Fruit fly (Drosophila melanogaster) whole organism, embryonic: ENCODE data around the gene sick.

Source experiments
- Aef1 ChIP-seq: fragments of 200-800 bp; sonication (Bioruptor generic); IDR thresholded peaks from 3 replicates; pipeline ENCODE4 v1.3.6; 2022; ENCODE audit warnings: missing biosample characterization, missing genetic modification characterization
- Blimp-1 ChIP-seq: fragments of 200-800 bp; sonication (Bioruptor generic); optimal IDR thresholded peaks from 3 replicates; lab custom pipeline; 2018; ENCODE audit warnings: missing biosample characterization, missing genetic modification characterization, mild to moderate bottlenecking, moderate library complexity, missing genetic modification reagents
- CG1024 ChIP-seq: fragments of 200-800 bp; sonication (Bioruptor generic); IDR thresholded peaks from 2 replicates; pipeline ENCODE4 v1.3.6; 2022; ENCODE audit warnings: missing biosample characterization, missing genetic modification characterization
- CG10462 ChIP-seq: fragments of 200-800 bp; sonication (Bioruptor generic); optimal IDR thresholded peaks from 2 replicates; lab custom pipeline; 2016; ENCODE audit warnings: missing biosample characterization, missing genetic modification characterization
- CG11247 ChIP-seq: fragments of 200-800 bp; sonication (Bioruptor generic); IDR thresholded peaks from 2 replicates; pipeline ENCODE4 v1.3.6; 2022; ENCODE audit warnings: missing biosample characterization, missing genetic modification characterization
- CG12391 ChIP-seq: fragments of 200-800 bp; sonication (Bioruptor generic); optimal IDR thresholded peaks from 3 replicates; lab custom pipeline; 2018; ENCODE audit warnings: missing biosample characterization, mild to moderate bottlenecking, missing genetic modification characterization, moderate library complexity
- CG13287 ChIP-seq: fragments of 200-800 bp; sonication (Bioruptor generic); IDR thresholded peaks from 2 replicates; pipeline ENCODE4 v1.3.6; 2022; ENCODE audit warnings: missing biosample characterization, missing genetic modification characterization; ENCODE audit not compliant: partially characterized antibody
- CG14050 ChIP-seq: fragments of 200-800 bp; sonication (Bioruptor generic); IDR thresholded peaks from 3 replicates; pipeline ENCODE4 v1.3.6; 2022; ENCODE audit warnings: missing biosample characterization, missing genetic modification characterization
- CG14667 ChIP-seq: fragments of 200-800 bp; sonication (Bioruptor generic); IDR thresholded peaks from 2 replicates; pipeline ENCODE4 v1.3.6; 2022; ENCODE audit warnings: missing biosample characterization, missing genetic modification characterization
- CG15514 ChIP-seq: fragments of 200-800 bp; sonication (Bioruptor generic); optimal IDR thresholded peaks from 3 replicates; lab custom pipeline; 2017; ENCODE audit warnings: missing biosample characterization, missing genetic modification characterization, mild to moderate bottlenecking, moderate library complexity, missing genetic modification reagents
- CG16813 ChIP-seq: fragments of 200-800 bp; sonication (Bioruptor generic); IDR thresholded peaks from 3 replicates; pipeline ENCODE4 v1.3.6; 2022; ENCODE audit warnings: missing biosample characterization, missing genetic modification characterization; ENCODE audit not compliant: partially characterized antibody
- CG17568 ChIP-seq: fragments of 200-800 bp; sonication (Bioruptor generic); optimal IDR thresholded peaks from 2 replicates; lab custom pipeline; 2018; ENCODE audit warnings: missing biosample characterization, mild to moderate bottlenecking, missing genetic modification characterization, moderate library complexity
- CG18262 ChIP-seq: fragments of 200-800 bp; optimal IDR thresholded peaks from 3 replicates; lab custom pipeline; 2019; ENCODE audit warnings: missing biosample characterization, mild to moderate bottlenecking, missing genetic modification characterization, moderate library complexity
- CG18599 ChIP-seq: fragments of 200-800 bp; sonication (Bioruptor generic); optimal IDR thresholded peaks from 3 replicates; lab custom pipeline; 2017; ENCODE audit warnings: missing biosample characterization, missing genetic modification characterization, mild to moderate bottlenecking, moderate library complexity, missing genetic modification reagents
- CG31365 ChIP-seq: fragments of 200-800 bp; sonication (Bioruptor generic); optimal IDR thresholded peaks from 2 replicates; lab custom pipeline; 2018; ENCODE audit warnings: missing biosample characterization, mild to moderate bottlenecking, missing genetic modification characterization
- CG32767 ChIP-seq: fragments of 200-800 bp; sonication (Bioruptor generic); IDR thresholded peaks from 2 replicates; pipeline ENCODE4 v1.3.6; 2022; ENCODE audit warnings: missing biosample characterization, missing genetic modification characterization
- CG7271 ChIP-seq: fragments of 200-800 bp; sonication (Bioruptor generic); optimal IDR thresholded peaks from 2 replicates; lab custom pipeline; 2018; ENCODE audit warnings: missing biosample characterization, mild to moderate bottlenecking, missing genetic modification characterization, moderate library complexity
- D ChIP-seq, 2 experiments: fragments of 200-800 bp in 1 of 2; fragments of >200 bp in 1 of 2; sonication (Bioruptor generic) in 1 of 2; optimal IDR thresholded peaks; 2 replicates in 1 of 2; 3 replicates in 1 of 2; lab custom pipeline; 2017; ENCODE audit warnings: mild to moderate bottlenecking in 1 of 2, missing biosample characterization in 1 of 2, missing genetic modification characterization in 1 of 2, missing genetic modification reagents in 1 of 2
- Dek ChIP-seq: fragments of 200-800 bp; sonication (Bioruptor generic); optimal IDR thresholded peaks from 3 replicates; lab custom pipeline; 2019; ENCODE audit warnings: missing biosample characterization, mild to moderate bottlenecking, missing genetic modification characterization, moderate library complexity
- Dll ChIP-seq: fragments of 200-800 bp; sonication (Bioruptor generic); IDR thresholded peaks from 4 replicates; pipeline ENCODE4 v1.3.6; 2022; ENCODE audit warnings: missing biosample characterization, missing genetic modification characterization; ENCODE audit not compliant: partially characterized antibody
- Dp ChIP-seq: fragments of 200-800 bp; sonication (Bioruptor generic); optimal IDR thresholded peaks from 2 replicates; lab custom pipeline; 2018; ENCODE audit warnings: missing biosample characterization, mild to moderate bottlenecking, missing genetic modification characterization, moderate library complexity
- Elba2 ChIP-seq: fragments of 200-800 bp; sonication (Bioruptor generic); optimal IDR thresholded peaks from 3 replicates; lab custom pipeline; 2016; ENCODE audit warnings: missing biosample characterization, missing genetic modification characterization
- Ets97D ChIP-seq: fragments of 200-800 bp; sonication (Bioruptor generic); optimal IDR thresholded peaks from 3 replicates; lab custom pipeline; 2016; ENCODE audit warnings: missing biosample characterization, missing genetic modification characterization
- Gsc ChIP-seq: fragments of 200-800 bp; sonication (Bioruptor generic); IDR thresholded peaks from 2 replicates; pipeline ENCODE4 v1.3.6; 2022; ENCODE audit warnings: missing biosample characterization, missing genetic modification characterization
- HmgZ ChIP-seq: fragments of 200-800 bp; sonication (Bioruptor generic); optimal IDR thresholded peaks from 2 replicates; lab custom pipeline; 2018; ENCODE audit warnings: missing biosample characterization, mild to moderate bottlenecking, missing genetic modification characterization
- Hr51 ChIP-seq, 2 experiments: fragments of 200-800 bp; sonication (Bioruptor generic); optimal IDR thresholded peaks; 2 replicates in 1 of 2; 3 replicates in 1 of 2; lab custom pipeline; 2016 to 2018; ENCODE audit warnings: missing biosample characterization in 2 of 2, missing genetic modification characterization in 2 of 2, mild to moderate bottlenecking in 1 of 2, moderate library complexity in 1 of 2
- Nf-YC ChIP-seq: fragments of 200-800 bp; optimal IDR thresholded peaks from 3 replicates; lab custom pipeline; 2019; ENCODE audit warnings: missing biosample characterization, mild to moderate bottlenecking, missing genetic modification characterization, moderate library complexity
- Side ChIP-seq: fragments of 200-800 bp; sonication (Bioruptor generic); optimal IDR thresholded peaks from 2 replicates; lab custom pipeline; 2016; ENCODE audit warnings: missing biosample characterization, missing genetic modification characterization
- Xbp1 ChIP-seq: fragments of 200-800 bp; sonication (Bioruptor generic); optimal IDR thresholded peaks from 3 replicates; lab custom pipeline; 2016; ENCODE audit warnings: missing biosample characterization, mild to moderate bottlenecking, missing genetic modification characterization
- chinmo ChIP-seq: fragments of 200-800 bp; sonication (Bioruptor generic); IDR thresholded peaks from 4 replicates; pipeline ENCODE4 v1.3.6; 2022; ENCODE audit warnings: missing biosample characterization, missing genetic modification characterization; ENCODE audit not compliant: partially characterized antibody
- cwo ChIP-seq: fragments of 200-800 bp; sonication (Bioruptor generic); optimal IDR thresholded peaks from 3 replicates; lab custom pipeline; 2017; ENCODE audit warnings: missing biosample characterization, missing genetic modification characterization, mild to moderate bottlenecking, moderate library complexity, missing genetic modification reagents
- danr ChIP-seq: fragments of 200-800 bp; sonication (Bioruptor generic); IDR thresholded peaks from 2 replicates; pipeline ENCODE4 v1.3.6; 2022; ENCODE audit warnings: missing biosample characterization, missing genetic modification characterization
- esg ChIP-seq: fragments of 200-800 bp; sonication (Bioruptor generic); conservative IDR thresholded peaks from 2 replicates; pipeline ENCODE4 v1.3.6; 2022; ENCODE audit warnings: missing biosample characterization, missing genetic modification characterization
- gcm ChIP-seq: fragments of 200-800 bp; sonication (Bioruptor generic); optimal IDR thresholded peaks from 2 replicates; lab custom pipeline; 2019; ENCODE audit warnings: missing biosample characterization, mild to moderate bottlenecking, missing genetic modification characterization, moderate library complexity
- gfzf ChIP-seq: fragments of 200-800 bp; sonication (Bioruptor generic); optimal IDR thresholded peaks from 2 replicates; lab custom pipeline; 2016; ENCODE audit warnings: missing biosample characterization, mild to moderate bottlenecking, missing genetic modification characterization, moderate library complexity
- inv ChIP-seq: fragments of 200-800 bp; sonication (Bioruptor generic); IDR thresholded peaks from 2 replicates; pipeline ENCODE4 v1.3.6; 2022; ENCODE audit warnings: missing biosample characterization, missing genetic modification characterization; ENCODE audit not compliant: partially characterized antibody
- kay ChIP-seq: fragments of 200-800 bp; sonication (Bioruptor generic); optimal IDR thresholded peaks from 2 replicates; lab custom pipeline; 2016; ENCODE audit warnings: missing biosample characterization, missing genetic modification characterization
- knrl ChIP-seq: fragments of 200-800 bp; sonication (Bioruptor generic); IDR thresholded peaks from 3 replicates; pipeline ENCODE4 v1.3.6; 2022; ENCODE audit warnings: missing biosample characterization, missing genetic modification characterization; ENCODE audit not compliant: partially characterized antibody
- lilli ChIP-seq: fragments of 200-800 bp; sonication (Bioruptor generic); optimal IDR thresholded peaks from 3 replicates; lab custom pipeline; 2016; ENCODE audit warnings: missing biosample characterization, missing genetic modification characterization
- mam ChIP-seq: fragments of 200-800 bp; sonication (Bioruptor generic); optimal IDR thresholded peaks from 3 replicates; lab custom pipeline; 2016; ENCODE audit warnings: missing biosample characterization, missing genetic modification characterization
- mirr ChIP-seq: fragments of 200-800 bp; sonication (Bioruptor generic); optimal IDR thresholded peaks from 3 replicates; lab custom pipeline; 2018; ENCODE audit warnings: missing biosample characterization, mild to moderate bottlenecking, missing genetic modification characterization
- nerfin-1 ChIP-seq: fragments of 200-800 bp; sonication (Bioruptor generic); optimal IDR thresholded peaks from 3 replicates; lab custom pipeline; 2019; ENCODE audit warnings: missing biosample characterization, mild to moderate bottlenecking, missing genetic modification characterization, moderate library complexity
- otp ChIP-seq: fragments of 200-800 bp; sonication (Bioruptor generic); IDR thresholded peaks from 3 replicates; pipeline ENCODE4, ENCODE4 v1.3.6; 2022; ENCODE audit warnings: missing biosample characterization, missing genetic modification characterization
- p53 ChIP-seq: fragments of 200-800 bp; sonication (Bioruptor generic); optimal IDR thresholded peaks from 2 replicates; lab custom pipeline; 2016; ENCODE audit warnings: missing biosample characterization, missing genetic modification characterization
- phol ChIP-seq: fragments of 200-800 bp; sonication (Bioruptor generic); optimal IDR thresholded peaks from 3 replicates; lab custom pipeline; 2018; ENCODE audit warnings: missing biosample characterization, mild to moderate bottlenecking, missing genetic modification characterization, moderate library complexity
- repo ChIP-seq: fragments of 200-800 bp; sonication (Bioruptor generic); optimal IDR thresholded peaks from 2 replicates; lab custom pipeline; 2016; ENCODE audit warnings: missing biosample characterization, missing genetic modification characterization
- seq ChIP-seq: fragments of 200-800 bp; sonication (Bioruptor generic); IDR thresholded peaks from 2 replicates; pipeline ENCODE4 v1.3.6; 2022; ENCODE audit warnings: missing biosample characterization, missing genetic modification characterization
- z ChIP-seq: fragments of 200-800 bp; sonication (Bioruptor generic); IDR thresholded peaks from 3 replicates; pipeline ENCODE4 v1.3.6; 2022; ENCODE audit warnings: missing biosample characterization, missing genetic modification characterization

The sick gene

dm6 chr2L:19817147-19817546, 21.0 kb downstream of the sick start (continued):
- TF ChIP-seq nerfin-1 (tag; lab: Kevin White, UChicago) (peak; percentile 32), CG32767 (GFP tag; lab: Robert Waterston, UW) (no peak), CG18262 (tag; lab: Kevin White, UChicago) (peak; percentile 18), esg (GFP tag; lab: Robert Waterston, UW) (no peak), CG7271 (tag; lab: Kevin White, UChicago) (no peak), Ets97D (GFP tag; lab: Kevin White, UChicago) (peak; percentile 86), CG15514 (GFP tag; lab: Kevin White, UChicago) (peak; percentile 8), knrl (peak; percentile 53; the same call in 2 of the 3 replicates), CG16813 (GFP tag; lab: Robert Waterston, UW) (0 out of 3 replicates have a peak, but pooled peaks have one; percentile 37), CG12391 (tag; lab: Kevin White, UChicago) (peak; percentile 41), CG13287 (no peak), phol (tag; lab: Kevin White, UChicago) (peak; percentile 42), Dll (GFP tag; lab: Robert Waterston, UW) (no peak), CG14667 (GFP tag; lab: Robert Waterston, UW) (no peak), Side (GFP tag; lab: Kevin White, UChicago) (no peak), lilli (GFP tag; lab: Kevin White, UChicago) (no peak)

DNA sequence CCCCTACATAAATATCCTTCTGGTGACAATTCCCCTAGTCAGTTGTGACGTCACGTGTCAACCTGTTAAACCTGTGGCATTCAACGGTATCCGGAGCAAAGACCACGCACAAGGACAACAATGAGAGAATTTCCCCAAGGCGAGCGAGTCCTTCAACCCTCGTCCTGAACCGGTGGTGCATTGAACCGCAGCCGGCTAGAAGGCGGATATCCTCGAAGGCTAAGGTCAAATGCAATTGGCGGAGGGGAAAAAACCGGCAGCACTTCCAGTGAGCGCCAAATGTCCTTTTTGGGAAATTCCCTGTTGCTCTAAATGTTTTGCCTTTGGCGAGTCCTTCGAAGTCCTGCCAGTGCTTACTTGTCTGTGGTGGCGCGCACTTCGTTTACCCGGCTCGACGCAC, 23.7 kb downstream of the sick start:
- TF ChIP-seq mam (no peak), Dp (GFP tag; lab: Kevin White, UChicago) (no peak), CG18599 (GFP tag; lab: Kevin White, UChicago) (no peak), Hr51 (GFP tag; optimal IDR thresholded peaks at IDR 0.05; lab: Kevin White, UChicago) (peak in 1 of 2 experiments; percentile 13), Elba2 (GFP tag; lab: Kevin White, UChicago) (no peak), Nf-YC (peak; percentile 37), HmgZ (tag; lab: Kevin White, UChicago) (no peak), CG12391 (tag; lab: Kevin White, UChicago) (no peak), Dek (tag; lab: Kevin White, UChicago) (no peak), p53 (GFP tag; lab: Kevin White, UChicago) (no peak), danr (GFP tag; lab: Robert Waterston, UW) (no peak), CG31365 (tag; lab: Kevin White, UChicago) (no peak), Xbp1 (GFP tag; lab: Kevin White, UChicago) (no peak), otp (no peak), CG17568 (no peak), kay (no peak), Blimp-1 (GFP tag; lab: Kevin White, UChicago) (no peak), seq (GFP tag; lab: Robert Waterston, UW) (peak; percentile 64; the same call in 1 of the 2 replicates), Dll (GFP tag; lab: Robert Waterston, UW) (no peak), cwo (GFP tag; lab: Kevin White, UChicago) (no peak), CG10462 (GFP tag; lab: Kevin White, UChicago) (no peak), Gsc (GFP tag; lab: Robert Waterston, UW) (no peak), CG14050 (GFP tag; lab: Robert Waterston, UW) (no peak), repo (no peak), CG1024 (GFP tag; lab: Robert Waterston, UW) (no peak), Aef1 (no peak), gfzf (GFP tag; lab: Kevin White, UChicago) (no peak), inv (GFP tag; lab: Robert Waterston, UW) (0 out of 2 replicates have a peak, but pooled peaks have one; percentile 13), chinmo (GFP tag; lab: Robert Waterston, UW) (peak; percentile 88), nerfin-1 (tag; lab: Kevin White, UChicago) (peak; percentile 94), z (GFP tag; lab: Robert Waterston, UW) (no peak), mirr (GFP tag; lab: Kevin White, UChicago) (no peak), D (optimal IDR thresholded peaks at IDR 0.05; lab: Kevin White, UChicago) (peak; percentile 55), D (GFP tag; optimal IDR thresholded peaks at IDR 0.05; lab: Kevin White, UChicago) (no peak), CG11247 (GFP tag; lab: Robert Waterston, UW) (no peak), gcm (no peak)
